Worm (Caenorhabditis elegans): ENCODE results near the gene sra-31.
"Not testable (repeated sequence)": the region's sequence is repeated elsewhere in the genome, so short reads cannot be mapped to it uniquely, and the experiment has no call there.

DNA sequence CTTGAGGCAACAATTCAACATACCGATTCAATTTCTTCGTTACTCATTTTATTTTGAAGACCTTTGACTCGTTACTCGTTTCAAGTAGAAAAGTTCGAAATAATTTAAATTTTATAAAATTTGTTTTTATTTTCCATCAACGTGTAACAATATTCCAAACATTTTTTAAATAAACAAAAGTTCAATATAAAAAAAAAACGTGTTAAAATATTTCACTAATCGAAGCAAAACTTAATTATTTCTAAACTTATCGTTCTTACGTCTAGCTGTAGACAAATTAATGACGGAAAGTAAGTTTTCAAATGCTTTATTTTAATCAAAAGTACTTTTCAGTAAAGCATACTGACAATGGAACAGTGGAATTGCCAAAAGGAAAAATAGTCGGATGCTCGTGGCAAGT is 48.9 kb upstream of the sra-31 start, which contains the start of the genes F54H5.5 and F54H5.2:
- not testable (repeated sequence) for TF ChIP-seq him-1, W03F9.2, dao-5 (tag; optimal IDR thresholded peaks at IDR 0.05)
